Worm (Caenorhabditis elegans) whole organism, early embryonic: ENCODE results near the gene clh-1.

ENCODE experiments used
- F13C5.2 ChIP-seq: sonication (generic microtip); optimal IDR thresholded peaks from 2 replicates; lab custom pipeline; 2017; ENCODE audit warnings: mild to moderate bottlenecking, missing genetic modification characterization, inconsistent platforms, missing compliant biosample characterization
- ama-1 ChIP-seq: fragments of 150-350 bp; optimal IDR thresholded peaks from 2 replicates; lab custom pipeline; 2014
- flt-1 ChIP-seq: fragments of 200-800 bp; sonication (Bioruptor generic); IDR thresholded peaks from 2 replicates; pipeline ENCODE4 v1.3.6; 2022; ENCODE audit warnings: missing genetic modification characterization, missing compliant biosample characterization
- hmbx-1 ChIP-seq: sonication (generic microtip); optimal IDR thresholded peaks from 2 replicates; lab custom pipeline; 2016; ENCODE audit warnings: mild to moderate bottlenecking, missing genetic modification characterization, missing compliant biosample characterization
- tbx-37 ChIP-seq: fragments of 200-800 bp; sonication (Bioruptor generic); conservative IDR thresholded peaks from 2 replicates; pipeline ENCODE4 v1.3.6; 2022; ENCODE audit warnings: missing genetic modification reagents, missing genetic modification characterization, missing compliant biosample characterization
- tra-4 ChIP-seq: sonication (generic microtip); optimal IDR thresholded peaks from 2 replicates; lab custom pipeline; 2017; ENCODE audit warnings: missing genetic modification characterization, missing compliant biosample characterization

DNA sequence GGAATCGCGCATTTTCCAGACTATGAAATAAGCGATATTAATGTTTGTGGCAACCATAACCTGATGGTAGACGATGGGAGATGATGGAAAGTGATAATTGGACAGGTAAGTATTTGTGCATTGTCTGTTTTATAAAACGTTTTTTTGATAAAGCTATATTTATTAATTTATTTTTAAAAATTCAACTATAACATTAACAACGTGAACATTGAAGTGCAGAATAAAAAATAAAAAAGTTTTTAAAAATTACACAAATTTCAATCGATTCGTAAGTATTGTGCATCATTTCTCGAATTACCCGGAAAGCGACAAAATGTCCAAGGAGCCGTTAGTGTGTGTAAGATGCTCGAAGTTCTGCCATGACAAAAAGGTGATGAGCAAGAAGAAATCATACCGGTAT is 50.0 kb downstream of the clh-1 start, which contains the start of gene jmjd-1.1:
- TF ChIP-seq tbx-37 (no peak), ama-1 (lab: Kevin White, UChicago) (no peak), flt-1 (no peak), hmbx-1 (tag; lab: Kevin White, UChicago) (no peak), tra-4 (tag; lab: Kevin White, UChicago) (no peak), F13C5.2 (tag; lab: Kevin White, UChicago) (no peak)
